Worm (Caenorhabditis elegans) whole organism, L1 larva: ENCODE measurements around the gene ZC266.1.

Source experiments
- aha-1 ChIP-seq: fragments of 150-350 bp; optimal IDR thresholded peaks from 2 replicates; lab custom pipeline; 2014; ENCODE audit warnings: missing biosample characterization, missing genetic modification characterization
- dpl-1 ChIP-seq, 3 experiments: fragments of 150-350 bp in 2 of 3; sonication (generic microtip) in 1 of 3; optimal IDR thresholded peaks; 2 replicates each; lab custom pipeline; 2014 to 2017; ENCODE audit warnings: missing biosample characterization in 3 of 3, missing genetic modification characterization in 3 of 3, missing genetic modification reagents in 3 of 3
- lin-39 ChIP-seq: fragments of 150-350 bp; optimal IDR thresholded peaks from 2 replicates; lab custom pipeline; 2014; ENCODE audit warnings: missing biosample characterization, missing genetic modification reagents, missing genetic modification characterization

DNA sequence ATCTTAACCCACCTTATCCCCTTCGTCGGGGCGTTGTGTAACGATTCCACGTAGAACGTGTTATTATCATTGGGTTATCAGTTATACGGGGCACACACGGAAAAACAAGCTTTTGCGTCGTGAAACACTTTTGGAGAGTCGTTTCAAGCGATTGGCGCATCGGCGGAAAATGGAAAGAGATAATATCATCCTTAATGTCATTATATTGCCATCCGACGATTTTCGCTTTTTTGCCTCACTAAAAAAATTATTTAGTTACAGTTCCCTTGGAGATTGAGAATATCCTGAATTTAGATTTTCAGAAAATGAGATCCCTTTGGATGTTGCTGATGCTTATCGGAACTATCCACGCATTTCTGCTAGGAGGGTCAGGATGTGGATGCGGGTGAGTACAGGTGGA lies 51.6 kb downstream of the ZC266.1 start, which contains the start of gene F41F3.8:
- TF ChIP-seq dpl-1 (GFP tag; optimal IDR thresholded peaks at IDR 0.05; lab: Kevin White, UChicago) (no peak), lin-39 (no peak), aha-1 (tag; lab: Kevin White, UChicago) (no peak)
